Worm (Caenorhabditis elegans): ENCODE measurements around the gene unc-36.

- TF ChIP-seq unc-120 (tag; optimal IDR thresholded peaks at IDR 0.05; ENCODE audit: poor library complexity, severe bottlenecking): no peak
- TF ChIP-seq nhr-28 (tag; optimal IDR thresholded peaks at IDR 0.05): no peak
- peak; percentile 19 for TF ChIP-seq mab-5 (tag; optimal IDR thresholded peaks at IDR 0.05)
- TF ChIP-seq lin-13 (tag; optimal IDR thresholded peaks at IDR 0.05): no peak
- no peak for TF ChIP-seq unc-62 (GFP tag; optimal IDR thresholded peaks at IDR 0.05)
- no peak for TF ChIP-seq mep-1 (tag; optimal IDR thresholded peaks at IDR 0.05)
These were observed 56.4 kb downstream of the unc-36 start, which contains the start of the genes C14B9.8 and mrpl-18 for ce11 chrIII:8144574-8145065.
